Worm (Caenorhabditis elegans) whole organism, mixed stage, embryonic: Measurements from ENCODE around the gene mcm-2.

Experiments used
- lsy-2 ChIP-seq: fragments of 150-350 bp; optimal IDR thresholded peaks from 2 replicates; lab custom pipeline; 2014; ENCODE audit warnings: missing biosample characterization, missing genetic modification characterization
- mep-1 ChIP-seq: fragments of 150-350 bp; optimal IDR thresholded peaks from 2 replicates; lab custom pipeline; 2017; ENCODE audit warnings: missing biosample characterization, missing genetic modification reagents, missing genetic modification characterization, inconsistent platforms

DNA sequence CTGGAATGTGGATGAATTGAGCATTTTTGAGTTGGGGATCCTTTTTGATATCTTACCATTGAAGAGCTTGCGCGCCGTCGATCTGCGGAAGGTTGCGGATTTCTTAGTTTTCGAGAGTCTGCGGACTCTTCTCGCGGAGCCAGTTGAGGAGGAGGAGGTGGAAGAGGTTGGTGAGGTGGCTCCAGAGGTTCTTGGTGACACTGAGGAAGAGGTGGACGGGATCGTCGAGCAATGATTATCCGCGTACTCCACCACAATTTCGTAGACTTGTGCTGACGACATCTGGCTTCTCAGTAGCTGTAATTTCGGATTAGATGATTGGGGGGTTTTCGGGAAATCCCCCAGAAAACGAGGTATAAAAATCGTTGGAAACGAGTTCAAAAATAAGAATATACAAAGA, 29.1 kb downstream of the mcm-2 start, which contains the start of gene Y17G7B.21:
- no peak for TF ChIP-seq mep-1 (tag; lab: Kevin White, UChicago)
- no peak for TF ChIP-seq lsy-2 (tag; lab: Kevin White, UChicago)
